Worm (Caenorhabditis elegans): ENCODE results near the gene B0513.90.

DNA sequence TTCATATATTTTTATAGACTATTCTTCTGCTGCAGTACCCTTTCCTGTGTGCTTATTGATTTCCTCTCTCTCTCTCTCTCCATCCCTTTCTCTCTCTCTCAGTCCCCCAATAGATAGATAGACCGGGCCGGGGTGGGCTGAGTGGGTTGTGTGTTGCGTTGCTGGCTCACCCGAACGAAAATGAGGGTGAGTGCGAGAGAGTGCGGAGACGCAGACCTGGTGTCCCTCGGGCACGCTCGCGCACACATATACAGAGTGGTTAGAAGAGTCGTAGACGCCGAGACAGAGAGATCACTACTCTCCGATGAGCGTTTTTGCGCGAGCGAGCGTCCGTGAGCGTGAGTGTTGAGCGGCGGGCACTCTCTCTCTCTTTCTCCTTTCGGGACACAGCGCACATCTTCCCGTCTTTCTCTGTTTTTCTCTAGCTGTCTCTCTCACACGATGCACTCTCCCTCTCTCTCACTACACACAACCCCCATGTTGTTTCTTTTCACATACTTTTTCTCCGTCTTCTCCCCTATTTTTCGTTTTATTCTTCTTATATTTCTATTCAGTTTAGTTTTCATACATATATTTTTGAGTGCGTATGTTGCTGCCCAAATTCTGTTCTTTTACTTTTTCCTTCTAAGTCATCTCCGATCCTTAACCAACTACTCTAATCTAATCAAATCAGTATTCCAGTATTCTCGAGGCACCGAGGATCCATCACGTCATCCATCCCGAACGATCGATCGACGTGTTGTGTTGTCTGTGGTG lies 20.7 kb downstream of the B0513.90 start, which contains the start of gene lin-66:
- TF ChIP-seq nhr-90 (tag; optimal IDR thresholded peaks at IDR 0.05; ENCODE audit: poor library complexity) (peak; percentile 59), skn-1 (tag; optimal IDR thresholded peaks at IDR 0.05) (peak; percentile 56), elt-2 (tag; optimal IDR thresholded peaks at IDR 0.05) (peak; percentile 47)

Measured in whole organism, L1 larva.